Worm (Caenorhabditis elegans) whole organism, young adult: ENCODE data around the gene srbc-8.

Source experiments
- B0019.2 ChIP-seq: fragments of 200-800 bp; sonication (Bioruptor generic); conservative IDR thresholded peaks from 2 replicates; pipeline ENCODE4 v1.3.6; 2022; ENCODE audit warnings: missing genetic modification reagents, missing genetic modification characterization, missing compliant biosample characterization
- B0336.3 ChIP-seq: fragments of 200-800 bp; sonication (Bioruptor generic); IDR thresholded peaks from 2 replicates; pipeline ENCODE4 v1.3.6; 2022; ENCODE audit warnings: missing genetic modification characterization, missing compliant biosample characterization
- C06A6.2 ChIP-seq: fragments of 200-800 bp; sonication (Bioruptor generic); conservative IDR thresholded peaks from 2 replicates; pipeline ENCODE4 v1.3.6; 2022; ENCODE audit warnings: missing genetic modification characterization, missing compliant biosample characterization
- F10E7.11 ChIP-seq: sonication (generic microtip); optimal IDR thresholded peaks from 2 replicates; lab custom pipeline; 2017; ENCODE audit warnings: mild to moderate bottlenecking, missing genetic modification characterization, moderate library complexity, missing compliant biosample characterization
- F23B12.7 ChIP-seq: sonication (generic microtip); optimal IDR thresholded peaks from 2 replicates; lab custom pipeline; 2017; ENCODE audit warnings: missing genetic modification characterization, mild to moderate bottlenecking, missing compliant biosample characterization, antibody characterized with exemption, moderate library complexity; ENCODE audit not compliant: insufficient read depth
- F39B2.1 ChIP-seq: fragments of 200-800 bp; sonication (Bioruptor generic); IDR thresholded peaks from 2 replicates; pipeline ENCODE4 v1.3.6; 2022; ENCODE audit warnings: missing genetic modification reagents, missing genetic modification characterization, missing compliant biosample characterization
- F49E8.2 ChIP-seq: sonication (generic microtip); optimal IDR thresholded peaks from 3 replicates; lab custom pipeline; 2017; ENCODE audit warnings: missing genetic modification characterization, mild to moderate bottlenecking, missing compliant biosample characterization, antibody characterized with exemption, moderate library complexity; ENCODE audit not compliant: insufficient read depth
- F52B5.7 ChIP-seq: sonication (generic microtip); optimal IDR thresholded peaks from 2 replicates; lab custom pipeline; 2016; ENCODE audit warnings: mild to moderate bottlenecking, missing genetic modification characterization, missing compliant biosample characterization
- F57A8.1 ChIP-seq: fragments of 200-800 bp; sonication (Bioruptor generic); optimal IDR thresholded peaks from 2 replicates; lab custom pipeline; 2018; ENCODE audit warnings: mild to moderate bottlenecking, missing genetic modification characterization, moderate library complexity, missing compliant biosample characterization
- Y56A3A.18 ChIP-seq: fragments of 200-800 bp; sonication (Bioruptor generic); IDR thresholded peaks from 2 replicates; pipeline ENCODE4 v1.3.6; 2022; ENCODE audit warnings: missing genetic modification reagents, missing genetic modification characterization, missing compliant biosample characterization
- Y67H2A.10 ChIP-seq: fragments of 200-800 bp; sonication (Bioruptor generic); conservative IDR thresholded peaks from 2 replicates; pipeline ENCODE4 v1.3.6; 2022; ENCODE audit warnings: missing genetic modification reagents, missing genetic modification characterization, missing compliant biosample characterization
- Y79H2A.3 ChIP-seq: fragments of 200-800 bp; sonication (Bioruptor generic); conservative IDR thresholded peaks from 2 replicates; pipeline ENCODE4 v1.3.6; 2022; ENCODE audit warnings: missing genetic modification reagents, missing genetic modification characterization, missing compliant biosample characterization
- akir-1 ChIP-seq: fragments of 200-800 bp; sonication (Bioruptor generic); optimal IDR thresholded peaks from 2 replicates; lab custom pipeline; 2018; ENCODE audit warnings: mild to moderate bottlenecking, missing genetic modification characterization, moderate library complexity, missing compliant biosample characterization
- atf-7 ChIP-seq: sonication (generic microtip); optimal IDR thresholded peaks from 2 replicates; lab custom pipeline; 2017; ENCODE audit warnings: mild to moderate bottlenecking, missing genetic modification characterization, missing compliant biosample characterization
- athp-1 ChIP-seq: sonication (generic microtip); optimal IDR thresholded peaks from 2 replicates; lab custom pipeline; 2017; ENCODE audit warnings: mild to moderate bottlenecking, missing genetic modification characterization, missing compliant biosample characterization
- attf-5 ChIP-seq: fragments of 200-800 bp; sonication (Bioruptor generic); optimal IDR thresholded peaks from 2 replicates; lab custom pipeline; 2018; ENCODE audit warnings: mild to moderate bottlenecking, missing genetic modification characterization, missing compliant biosample characterization
- bed-1 ChIP-seq: fragments of 200-800 bp; sonication (Bioruptor generic); IDR thresholded peaks from 2 replicates; pipeline ENCODE4 v1.3.6; 2022; ENCODE audit warnings: missing genetic modification reagents, missing genetic modification characterization, missing compliant biosample characterization
- ceh-91 ChIP-seq: fragments of 200-800 bp; sonication (Bioruptor generic); IDR thresholded peaks from 2 replicates; pipeline ENCODE4 v1.3.6; 2022; ENCODE audit warnings: missing genetic modification reagents, missing genetic modification characterization, missing compliant biosample characterization
- dox-1 ChIP-seq: fragments of 200-800 bp; sonication (Bioruptor generic); IDR thresholded peaks from 2 replicates; pipeline ENCODE4 v1.3.6; 2022; ENCODE audit warnings: missing genetic modification reagents, missing genetic modification characterization, missing compliant biosample characterization
- egl-44 ChIP-seq: fragments of 200-800 bp; sonication (Bioruptor generic); IDR thresholded peaks from 2 replicates; pipeline ENCODE4 v1.3.6; 2022; ENCODE audit warnings: missing genetic modification reagents, missing genetic modification characterization, missing compliant biosample characterization
- fkh-3 ChIP-seq: sonication (generic microtip); optimal IDR thresholded peaks from 2 replicates; lab custom pipeline; 2016; ENCODE audit warnings: mild to moderate bottlenecking, missing genetic modification characterization, missing compliant biosample characterization
- hlh-12 ChIP-seq: sonication (generic microtip); optimal IDR thresholded peaks from 2 replicates; lab custom pipeline; 2016; ENCODE audit warnings: missing genetic modification characterization, missing compliant biosample characterization
- hlh-26 ChIP-seq: fragments of 200-800 bp; sonication (Bioruptor generic); conservative IDR thresholded peaks from 2 replicates; pipeline ENCODE4 v1.3.6; 2022; ENCODE audit warnings: missing genetic modification reagents, missing genetic modification characterization, missing compliant biosample characterization
- hmg-20 ChIP-seq: fragments of 200-800 bp; sonication (Bioruptor generic); IDR thresholded peaks from 2 replicates; pipeline ENCODE4 v1.3.6; 2022; ENCODE audit warnings: missing genetic modification reagents, missing genetic modification characterization, missing compliant biosample characterization
- hsf-1 ChIP-seq: fragments of 200-800 bp; sonication (Bioruptor generic); IDR thresholded peaks from 2 replicates; pipeline ENCODE4 v1.3.6; 2022; ENCODE audit warnings: missing genetic modification reagents, missing genetic modification characterization, missing compliant biosample characterization
- lag-1 ChIP-seq: fragments of 200-800 bp; sonication (Bioruptor generic); IDR thresholded peaks from 2 replicates; pipeline ENCODE4 v1.3.6; 2022; ENCODE audit warnings: missing genetic modification reagents, missing genetic modification characterization, missing compliant biosample characterization
- let-607 ChIP-seq, 2 experiments: fragments of 200-800 bp in 1 of 2; sonication (Bioruptor generic) in 1 of 2; sonication (generic microtip) in 1 of 2; optimal IDR thresholded peaks; 2 replicates each; lab custom pipeline; 2016 to 2018; ENCODE audit warnings: mild to moderate bottlenecking in 2 of 2, missing compliant biosample characterization in 2 of 2, missing genetic modification characterization in 2 of 2, moderate library complexity in 2 of 2, missing genotype in 1 of 2
- lin-26 ChIP-seq: fragments of 200-800 bp; sonication (Bioruptor generic); IDR thresholded peaks from 2 replicates; pipeline ENCODE4 v1.3.6; 2022; ENCODE audit warnings: missing genetic modification reagents, missing genetic modification characterization, missing compliant biosample characterization
- lsy-27 ChIP-seq: sonication (generic microtip); optimal IDR thresholded peaks from 2 replicates; lab custom pipeline; 2017; ENCODE audit warnings: missing genetic modification characterization, mild to moderate bottlenecking, missing compliant biosample characterization, antibody characterized with exemption, missing genotype, borderline replicate concordance; ENCODE audit not compliant: insufficient read depth
- madf-10 ChIP-seq: sonication (generic microtip); optimal IDR thresholded peaks from 2 replicates; lab custom pipeline; 2016; ENCODE audit warnings: mild to moderate bottlenecking, missing genetic modification characterization, missing compliant biosample characterization
- mcd-1 ChIP-seq: fragments of 200-800 bp; sonication (Bioruptor generic); IDR thresholded peaks from 2 replicates; pipeline ENCODE4 v1.3.6; 2022; ENCODE audit warnings: missing genetic modification reagents, missing genetic modification characterization, missing compliant biosample characterization
- mes-4 ChIP-seq: sonication (generic microtip); optimal IDR thresholded peaks from 2 replicates; lab custom pipeline; 2016; ENCODE audit warnings: missing genotype, missing genetic modification characterization, missing compliant biosample characterization
- mxl-1 ChIP-seq: sonication (generic microtip); optimal IDR thresholded peaks from 2 replicates; lab custom pipeline; 2016; ENCODE audit warnings: missing genetic modification characterization, missing compliant biosample characterization
- nfya-2 ChIP-seq: fragments of 200-800 bp; sonication (Bioruptor generic); IDR thresholded peaks from 2 replicates; pipeline ENCODE4 v1.3.6; 2022; ENCODE audit warnings: missing genetic modification reagents, missing genetic modification characterization, missing compliant biosample characterization
- nfyb-1 ChIP-seq: fragments of 200-800 bp; sonication (Bioruptor generic); IDR thresholded peaks from 2 replicates; pipeline ENCODE4 v1.3.6; 2022; ENCODE audit warnings: missing genetic modification reagents, missing genetic modification characterization, missing compliant biosample characterization
- nhr-120 ChIP-seq: fragments of 200-800 bp; sonication (Bioruptor generic); IDR thresholded peaks from 2 replicates; pipeline ENCODE4 v1.3.6; 2022; ENCODE audit warnings: missing genetic modification characterization, missing compliant biosample characterization
- rcor-1 ChIP-seq: fragments of 200-800 bp; sonication (Bioruptor generic); IDR thresholded peaks from 2 replicates; pipeline ENCODE4 v1.3.6; 2022; ENCODE audit warnings: missing genetic modification reagents, missing genetic modification characterization, missing compliant biosample characterization
- rec-8 ChIP-seq, 2 experiments: sonication (generic microtip); optimal IDR thresholded peaks; 2 replicates each; lab custom pipeline; 2016; ENCODE audit warnings: mild to moderate bottlenecking in 2 of 2, missing genetic modification characterization in 2 of 2, missing genetic modification reagents in 2 of 2, missing genotype in 2 of 2, missing biosample characterization in 1 of 2, missing compliant biosample characterization in 1 of 2, moderate library complexity in 1 of 2
- sdz-38 ChIP-seq: sonication (generic microtip); optimal IDR thresholded peaks from 2 replicates; lab custom pipeline; 2016; ENCODE audit warnings: missing genotype, missing genetic modification characterization, missing compliant biosample characterization
- snpc-1.1 ChIP-seq: sonication (generic microtip); optimal IDR thresholded peaks from 2 replicates; lab custom pipeline; 2017; ENCODE audit warnings: missing genetic modification characterization, mild to moderate bottlenecking, missing compliant biosample characterization, antibody characterized with exemption, moderate library complexity, missing genotype, missing genetic modification reagents; ENCODE audit not compliant: insufficient read depth
- snpc-4 ChIP-seq, 5 experiments: fragments of 150-350 bp in 1 of 5; sonication (generic microtip) in 4 of 5; optimal IDR thresholded peaks; 2 replicates each; lab custom pipeline; 2014 to 2018; ENCODE audit warnings: missing genetic modification characterization in 5 of 5, missing biosample characterization in 3 of 5, antibody characterized with exemption in 2 of 5, mild to moderate bottlenecking in 2 of 5, missing compliant biosample characterization in 2 of 5, missing genotype in 2 of 5, moderate library complexity in 2 of 5, missing genetic modification reagents in 1 of 5
- unc-130 ChIP-seq: sonication (generic microtip); optimal IDR thresholded peaks from 2 replicates; lab custom pipeline; 2016; ENCODE audit warnings: missing genetic modification reagents, missing genetic modification characterization, missing compliant biosample characterization
- ztf-22 ChIP-seq: fragments of 200-800 bp; sonication (Bioruptor generic); optimal IDR thresholded peaks from 2 replicates; lab custom pipeline; 2018; ENCODE audit warnings: mild to moderate bottlenecking, missing genetic modification characterization, moderate library complexity, missing compliant biosample characterization

srbc-8 gene

ce11 chrV:7490340-7490739 is 5.4 kb upstream of the srbc-8 start, which contains the start of gene srbc-9 (continued):
- TF ChIP-seq rec-8 (tag; optimal IDR thresholded peaks at IDR 0.05; lab: Kevin White, UChicago) (no peak), Y67H2A.10 (GFP tag; lab: Robert Waterston, UW) (no peak)
- TF ChIP-seq, all 124 proteins: peak for 0

ce11 chrV:7487518-7487917 is 2.6 kb upstream of the srbc-8 start, which contains the start of gene srbc-7:
TSS of gene srbc-7 (minus strand) at chrV:7487618.
- TF ChIP-seq ztf-22: no peak
- TF ChIP-seq hsf-1: no peak
- no peak for TF ChIP-seq bed-1 (GFP tag; lab: Robert Waterston, UW)
- no peak for TF ChIP-seq nhr-120 (GFP tag; lab: Robert Waterston, UW)
- TF ChIP-seq F10E7.11 (tag; lab: Kevin White, UChicago): no peak
- TF ChIP-seq akir-1: no peak
- no peak for TF ChIP-seq B0336.3 (GFP tag; lab: Robert Waterston, UW)
- TF ChIP-seq C06A6.2 (GFP tag; lab: Robert Waterston, UW): no peak
- TF ChIP-seq snpc-4 (GFP tag; optimal IDR thresholded peaks at IDR 0.05; lab: Kevin White, UChicago): no peak
- no peak for TF ChIP-seq snpc-4 (tag; optimal IDR thresholded peaks at IDR 0.05; lab: Kevin White, UChicago)
- no peak for TF ChIP-seq fkh-3 (tag; lab: Kevin White, UChicago)
- TF ChIP-seq egl-44 (GFP tag; lab: Robert Waterston, UW): no peak
- TF ChIP-seq nfya-2: no peak
- TF ChIP-seq atf-7 (tag; lab: Kevin White, UChicago): no peak

ce11 chrV:7480949-7481348 is 4.0 kb downstream of the srbc-8 start, which contains the start of gene C18B10.6:
TSS of gene C18B10.6 (minus strand) at chrV:7481049.
- TF ChIP-seq nhr-120 (GFP tag; lab: Robert Waterston, UW): no peak
- no peak for TF ChIP-seq hlh-12 (tag; lab: Kevin White, UChicago)
- no peak for TF ChIP-seq let-607 (tag; optimal IDR thresholded peaks at IDR 0.05; lab: Kevin White, UChicago)
- no peak for TF ChIP-seq snpc-1.1 (tag; lab: Kevin White, UChicago)
- TF ChIP-seq sdz-38 (tag; lab: Kevin White, UChicago): no peak
- no peak for TF ChIP-seq mes-4 (tag; lab: Kevin White, UChicago)
- no peak for TF ChIP-seq madf-10 (tag; lab: Kevin White, UChicago)
- no peak for TF ChIP-seq Y56A3A.18 (GFP tag; lab: Robert Waterston, UW)
- no peak for TF ChIP-seq nfyb-1 (GFP tag; lab: Robert Waterston, UW)
- TF ChIP-seq F57A8.1 (GFP tag; lab: Kevin White, UChicago): no peak
- no peak for TF ChIP-seq F49E8.2 (tag; lab: Kevin White, UChicago)
- no peak for TF ChIP-seq rcor-1 (GFP tag; lab: Robert Waterston, UW)
- no peak for TF ChIP-seq atf-7 (tag; lab: Kevin White, UChicago)
- no peak for TF ChIP-seq Y79H2A.3
- TF ChIP-seq F39B2.1 (GFP tag; lab: Robert Waterston, UW): no peak
- no peak for TF ChIP-seq lag-1 (GFP tag; lab: Robert Waterston, UW)
- TF ChIP-seq snpc-4 (GFP tag; optimal IDR thresholded peaks at IDR 0.05; lab: Kevin White, UChicago): no peak
- no peak for TF ChIP-seq snpc-4 (tag; optimal IDR thresholded peaks at IDR 0.05; lab: Kevin White, UChicago)

- no peak for TF ChIP-seq mes-4 (tag; lab: Kevin White, UChicago)
- TF ChIP-seq B0019.2 (GFP tag; lab: Robert Waterston, UW): no peak
- TF ChIP-seq attf-5: no peak
- TF ChIP-seq mxl-1: no peak
- TF ChIP-seq ceh-91 (GFP tag; lab: Robert Waterston, UW): no peak
- no peak for TF ChIP-seq dox-1
- TF ChIP-seq lsy-27 (tag; lab: Kevin White, UChicago): no peak
- TF ChIP-seq hlh-26 (GFP tag; lab: Robert Waterston, UW): no peak
- TF ChIP-seq sdz-38 (tag; lab: Kevin White, UChicago): no peak
- TF ChIP-seq mcd-1 (GFP tag; lab: Robert Waterston, UW): no peak
- no peak for TF ChIP-seq unc-130 (GFP tag; lab: Kevin White, UChicago)
- TF ChIP-seq athp-1 (tag; lab: Kevin White, UChicago): no peak
- no peak for TF ChIP-seq F52B5.7
- TF ChIP-seq F23B12.7 (tag; lab: Kevin White, UChicago): no peak
- no peak for TF ChIP-seq lin-26 (GFP tag; lab: Robert Waterston, UW)
- no peak for TF ChIP-seq hmg-20 (GFP tag; lab: Robert Waterston, UW)
Measured at ce11 chrV:7478404-7478803, 6.5 kb downstream of the srbc-8 start, which contains the start of gene str-190. TSS of gene str-190 (minus strand) at chrV:7478504.
